Fruit fly (Drosophila melanogaster) Kc167 (cell line): ENCODE data around the gene laf.

ENCODE experiments used
- h ChIP-seq: fragments of >200 bp; optimal IDR thresholded peaks from 3 replicates; lab custom pipeline; 2018; ENCODE audit warnings: missing external identifiers
- insv ChIP-seq: fragments of >200 bp; optimal IDR thresholded peaks from 3 replicates; lab custom pipeline; 2018; ENCODE audit warnings: missing external identifiers
- psq ChIP-seq: fragments of >200 bp; optimal IDR thresholded peaks from 2 replicates; lab custom pipeline; 2017; ENCODE audit warnings: missing external identifiers
- ttk ChIP-seq: sonication (Bioruptor generic); optimal IDR thresholded peaks from 2 replicates; lab custom pipeline; 2017; ENCODE audit warnings: missing external identifiers

- no peak for TF ChIP-seq h (lab: Kevin White, UChicago)
- no peak for TF ChIP-seq insv (lab: Kevin White, UChicago)
- no peak for TF ChIP-seq psq
- no peak for TF ChIP-seq ttk (lab: Kevin White, UChicago)
Observed at dm6 chr3R:4855711-4856110, 22.6 kb downstream of the laf start.
